Worm (Caenorhabditis elegans): ENCODE results near the gene F10E9.2.

DNA sequence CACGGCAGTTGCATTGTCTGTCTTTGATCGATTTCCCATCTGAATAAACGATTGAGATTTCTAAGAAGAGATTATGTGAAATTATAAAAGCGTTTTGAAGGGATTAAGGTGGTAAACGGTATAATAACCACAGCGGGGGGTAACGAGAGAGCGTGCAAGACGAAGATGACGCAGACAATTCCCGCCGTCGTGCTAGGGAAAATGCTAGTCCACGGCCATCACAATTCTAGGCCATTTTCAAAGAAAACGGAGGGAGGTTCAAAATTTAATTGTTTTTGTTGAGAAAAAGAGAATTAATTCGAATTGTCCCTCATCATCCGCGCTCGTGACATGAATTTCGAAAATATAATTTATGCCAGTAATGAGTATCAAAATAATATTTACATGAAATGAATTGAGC is 6.6 kb downstream of the F10E9.2 start, which contains the start of gene F10E9.11:
- TF ChIP-seq nhr-76 (tag; optimal IDR thresholded peaks at IDR 0.05), result no peak
- no peak for TF ChIP-seq elt-3 (tag; optimal IDR thresholded peaks at IDR 0.05)

All from whole organism, L3 larva.